Fruit fly (Drosophila melanogaster) whole organism, pupa: ENCODE measurements around the gene CG16749.

ENCODE experiments used
- CG10348 ChIP-seq: fragments of 200-800 bp; sonication (Bioruptor generic); IDR thresholded peaks from 2 replicates; pipeline ENCODE4 v1.3.6; 2022; ENCODE audit warnings: missing biosample characterization, missing genetic modification characterization
- CG12605 ChIP-seq: fragments of 200-800 bp; sonication (Bioruptor generic); IDR thresholded peaks from 2 replicates; pipeline ENCODE4 v1.3.6; 2022; ENCODE audit warnings: missing biosample characterization, missing genetic modification characterization
- CG13204 ChIP-seq: fragments of 200-800 bp; sonication (Bioruptor generic); optimal IDR thresholded peaks from 2 replicates; lab custom pipeline; 2018; ENCODE audit warnings: missing biosample characterization, mild to moderate bottlenecking, missing genetic modification characterization, moderate library complexity
- CG14655 ChIP-seq: fragments of 200-800 bp; sonication (Bioruptor generic); optimal IDR thresholded peaks from 3 replicates; lab custom pipeline; 2017; ENCODE audit warnings: mild to moderate bottlenecking, missing biosample characterization, missing genetic modification reagents, missing genetic modification characterization
- CG15710 ChIP-seq: fragments of 200-800 bp; sonication (Bioruptor generic); optimal IDR thresholded peaks from 2 replicates; lab custom pipeline; 2018; ENCODE audit warnings: missing biosample characterization, mild to moderate bottlenecking, missing genetic modification characterization, moderate library complexity
- CG17806 ChIP-seq: fragments of 200-800 bp; sonication (Bioruptor generic); optimal IDR thresholded peaks from 2 replicates; lab custom pipeline; 2018; ENCODE audit warnings: missing biosample characterization, mild to moderate bottlenecking, missing genetic modification characterization, moderate library complexity
- CG32121 ChIP-seq: fragments of 200-800 bp; sonication (Bioruptor generic); IDR thresholded peaks from 2 replicates; pipeline ENCODE4 v1.3.6; 2022; ENCODE audit warnings: missing biosample characterization, missing genetic modification characterization
- CG34367 ChIP-seq: fragments of 200-800 bp; sonication (Bioruptor generic); optimal IDR thresholded peaks from 2 replicates; lab custom pipeline; 2018; ENCODE audit warnings: missing biosample characterization, mild to moderate bottlenecking, missing genetic modification characterization
- CG4496 ChIP-seq: fragments of 200-800 bp; sonication (Bioruptor generic); IDR thresholded peaks from 3 replicates; pipeline ENCODE4 v1.3.6; 2022; ENCODE audit warnings: missing biosample characterization, missing genetic modification characterization
- CG8159 ChIP-seq: fragments of 200-800 bp; sonication (Bioruptor generic); optimal IDR thresholded peaks from 3 replicates; lab custom pipeline; 2018; ENCODE audit warnings: missing biosample characterization, mild to moderate bottlenecking, missing genetic modification characterization, moderate library complexity
- CG8301 ChIP-seq: fragments of 200-800 bp; sonication (Bioruptor generic); optimal IDR thresholded peaks from 2 replicates; lab custom pipeline; 2018; ENCODE audit warnings: missing biosample characterization, mild to moderate bottlenecking, missing genetic modification characterization
- CG9948 ChIP-seq: fragments of 200-800 bp; sonication (Bioruptor generic); optimal IDR thresholded peaks from 2 replicates; lab custom pipeline; 2018; ENCODE audit warnings: missing biosample characterization, mild to moderate bottlenecking, missing genetic modification characterization, moderate library complexity
- D1 ChIP-seq: fragments of 200-800 bp; sonication (Bioruptor generic); optimal IDR thresholded peaks from 2 replicates; lab custom pipeline; 2018; ENCODE audit warnings: missing biosample characterization, mild to moderate bottlenecking, missing genetic modification characterization, moderate library complexity
- EcR ChIP-seq: fragments of 200-800 bp; sonication (Bioruptor generic); optimal IDR thresholded peaks from 3 replicates; lab custom pipeline; 2019; ENCODE audit warnings: missing biosample characterization, missing genetic modification characterization, mild to moderate bottlenecking, moderate library complexity, missing genetic modification reagents
- Ets98B ChIP-seq: fragments of 200-800 bp; sonication (Bioruptor generic); IDR thresholded peaks from 2 replicates; pipeline ENCODE4 v1.3.6; 2022; ENCODE audit warnings: missing biosample characterization, missing genetic modification characterization
- Pif1A ChIP-seq: fragments of 200-800 bp; sonication (Bioruptor generic); optimal IDR thresholded peaks from 3 replicates; lab custom pipeline; 2016; ENCODE audit warnings: missing biosample characterization, missing genetic modification characterization
- Pif1B ChIP-seq: fragments of 200-800 bp; sonication (Bioruptor generic); optimal IDR thresholded peaks from 3 replicates; lab custom pipeline; 2016; ENCODE audit warnings: missing biosample characterization, missing genetic modification characterization
- Snoo ChIP-seq: fragments of 200-800 bp; sonication (Bioruptor generic); optimal IDR thresholded peaks from 3 replicates; lab custom pipeline; 2017; ENCODE audit warnings: missing biosample characterization, mild to moderate bottlenecking, missing genetic modification characterization, inconsistent platforms
- fd96Ca ChIP-seq: fragments of 200-800 bp; sonication (Bioruptor generic); IDR thresholded peaks from 3 replicates; pipeline ENCODE4 v1.3.6; 2022; ENCODE audit warnings: missing biosample characterization, missing genetic modification characterization
- gl ChIP-seq: fragments of 200-800 bp; sonication (Bioruptor generic); optimal IDR thresholded peaks from 2 replicates; lab custom pipeline; 2018; ENCODE audit warnings: missing biosample characterization, mild to moderate bottlenecking, missing genetic modification characterization
- rn ChIP-seq: fragments of 200-800 bp; sonication (Bioruptor generic); IDR thresholded peaks from 2 replicates; pipeline ENCODE4 v1.3.6; 2022; ENCODE audit warnings: missing biosample characterization, missing genetic modification characterization

CG16749 gene

dm6 chr3R:9344186-9344790 lies 12.6 kb upstream of the CG16749 start:
- TF ChIP-seq CG17806, result no peak
- no peak for TF ChIP-seq gl (tag; lab: Kevin White, UChicago)
- no peak for TF ChIP-seq Ets98B
- TF ChIP-seq CG10348 (GFP tag; lab: Robert Waterston, UW), result no peak
- TF ChIP-seq CG4496 (GFP tag; lab: Robert Waterston, UW), result peak; percentile 21; the same call in 1 of the 3 replicates
- TF ChIP-seq Pif1B, result no peak
- no peak for TF ChIP-seq CG12605 (GFP tag; lab: Robert Waterston, UW)
- TF ChIP-seq CG8301 (tag; lab: Kevin White, UChicago), result no peak
- TF ChIP-seq CG34367 (tag; lab: Kevin White, UChicago), result no peak
- TF ChIP-seq Snoo (tag; lab: Kevin White, UChicago), result no peak
- peak; percentile 19; the same call in 1 of the 3 replicates for TF ChIP-seq fd96Ca
- no peak for TF ChIP-seq rn (GFP tag; lab: Robert Waterston, UW)
- TF ChIP-seq CG32121 (GFP tag; lab: Robert Waterston, UW), result peak; percentile 40; the same call in 1 of the 2 replicates
- TF ChIP-seq CG13204 (GFP tag; lab: Kevin White, UChicago), result no peak
- no peak for TF ChIP-seq D1
- TF ChIP-seq CG15710 (tag; lab: Kevin White, UChicago), result no peak
- TF ChIP-seq CG14655 (GFP tag; lab: Kevin White, UChicago), result no peak
- TF ChIP-seq Pif1A (GFP tag; lab: Kevin White, UChicago), result no peak
- TF ChIP-seq CG9948, result no peak
- TF ChIP-seq EcR (GFP tag; lab: Kevin White, UChicago), result peak; percentile 59
- TF ChIP-seq CG8159 (tag; lab: Kevin White, UChicago), result no peak
- TF ChIP-seq, all 21 proteins: peak for 4

- no peak for TF ChIP-seq CG8159 (tag; lab: Kevin White, UChicago)
- TF ChIP-seq Snoo (tag; lab: Kevin White, UChicago), result no peak
- TF ChIP-seq CG15710 (tag; lab: Kevin White, UChicago), result no peak
- no peak for TF ChIP-seq CG17806
- TF ChIP-seq CG8301 (tag; lab: Kevin White, UChicago), result no peak
- TF ChIP-seq Pif1B, result no peak
- no peak for TF ChIP-seq CG12605 (GFP tag; lab: Robert Waterston, UW)
- no peak for TF ChIP-seq CG32121 (GFP tag; lab: Robert Waterston, UW)
- no peak for TF ChIP-seq fd96Ca
- no peak for TF ChIP-seq CG10348 (GFP tag; lab: Robert Waterston, UW)
- no peak for TF ChIP-seq D1
- no peak for TF ChIP-seq CG4496 (GFP tag; lab: Robert Waterston, UW)
- TF ChIP-seq CG9948, result no peak
- no peak for TF ChIP-seq CG14655 (GFP tag; lab: Kevin White, UChicago)
- no peak for TF ChIP-seq gl (tag; lab: Kevin White, UChicago)
- no peak for TF ChIP-seq EcR (GFP tag; lab: Kevin White, UChicago)
- TF ChIP-seq CG13204 (GFP tag; lab: Kevin White, UChicago), result no peak
Observed at dm6 chr3R:9343645-9344044, 12.0 kb upstream of the CG16749 start.

- TF ChIP-seq rn (GFP tag; lab: Robert Waterston, UW), result no peak
- no peak for TF ChIP-seq Snoo (tag; lab: Kevin White, UChicago)
- no peak for TF ChIP-seq gl (tag; lab: Kevin White, UChicago)
- TF ChIP-seq CG9948, result no peak
- no peak for TF ChIP-seq CG8301 (tag; lab: Kevin White, UChicago)
Observed at dm6 chr3R:9343022-9343587, 11.4 kb upstream of the CG16749 start.

dm6 chr3R:9342248-9342882 lies 10.7 kb upstream of the CG16749 start:
- TF ChIP-seq Pif1A (GFP tag; lab: Kevin White, UChicago), result peak; percentile 51
- TF ChIP-seq CG14655 (GFP tag; lab: Kevin White, UChicago), result peak; percentile 0
- peak; percentile 44; the same call in 1 of the 2 replicates for TF ChIP-seq Ets98B
- TF ChIP-seq CG12605 (GFP tag; lab: Robert Waterston, UW), result 0 out of 2 replicates have a peak, but pooled peaks have one; percentile 49
- peak; percentile 65 for TF ChIP-seq Pif1B
- TF ChIP-seq CG15710 (tag; lab: Kevin White, UChicago), result no peak
- peak; percentile 8 for TF ChIP-seq CG17806
- TF ChIP-seq CG32121 (GFP tag; lab: Robert Waterston, UW), result peak; percentile 38; the same call in 1 of the 2 replicates
- peak; percentile 65 for TF ChIP-seq D1
- TF ChIP-seq EcR (GFP tag; lab: Kevin White, UChicago), result peak; percentile 5
- peak; percentile 5 for TF ChIP-seq CG8159 (tag; lab: Kevin White, UChicago)
- no peak for TF ChIP-seq CG13204 (GFP tag; lab: Kevin White, UChicago)
- TF ChIP-seq CG9948, result no peak
- no peak for TF ChIP-seq rn (GFP tag; lab: Robert Waterston, UW)
- peak; percentile 47 for TF ChIP-seq Snoo (tag; lab: Kevin White, UChicago)
- peak; percentile 20 for TF ChIP-seq CG34367 (tag; lab: Kevin White, UChicago)
- TF ChIP-seq fd96Ca, result no peak
- no peak for TF ChIP-seq CG8301 (tag; lab: Kevin White, UChicago)
- no peak for TF ChIP-seq CG4496 (GFP tag; lab: Robert Waterston, UW)
- TF ChIP-seq CG10348 (GFP tag; lab: Robert Waterston, UW), result no peak
- peak; percentile 22 for TF ChIP-seq gl (tag; lab: Kevin White, UChicago)
